Worm (Caenorhabditis elegans) whole organism, L2 larva: ENCODE data around the gene Y56A3A.2.

Experiments used
- F13H6.1 ChIP-seq: sonication (generic microtip); optimal IDR thresholded peaks from 2 replicates; lab custom pipeline; 2016; ENCODE audit warnings: missing genetic modification characterization, missing compliant biosample characterization
- Y55F3AM.14 ChIP-seq: fragments of 200-800 bp; sonication (Bioruptor generic); optimal IDR thresholded peaks from 2 replicates; lab custom pipeline; 2018; ENCODE audit warnings: mild to moderate bottlenecking, missing genetic modification characterization, missing compliant biosample characterization
- ZK546.5 ChIP-seq: sonication (generic microtip); optimal IDR thresholded peaks from 2 replicates; lab custom pipeline; 2017; ENCODE audit warnings: missing biosample characterization, missing genetic modification characterization
- ama-1 ChIP-seq: fragments of 150-350 bp; optimal IDR thresholded peaks from 2 replicates; lab custom pipeline; 2018; ENCODE audit warnings: inconsistent platforms
- ceh-16 ChIP-seq: fragments of 150-350 bp; optimal IDR thresholded peaks from 2 replicates; lab custom pipeline; 2014; ENCODE audit warnings: missing biosample characterization, missing genetic modification characterization
- ceh-82 ChIP-seq: fragments of 150-350 bp; optimal IDR thresholded peaks from 2 replicates; lab custom pipeline; 2014; ENCODE audit warnings: missing biosample characterization, missing genetic modification characterization
- crh-2 ChIP-seq: sonication (generic microtip); optimal IDR thresholded peaks from 2 replicates; lab custom pipeline; 2017; ENCODE audit warnings: missing biosample characterization, missing genetic modification characterization
- elt-1 ChIP-seq: fragments of 150-350 bp; optimal IDR thresholded peaks from 2 replicates; lab custom pipeline; 2014; ENCODE audit warnings: missing biosample characterization, missing genetic modification characterization
- elt-3 ChIP-seq: sonication (generic microtip); optimal IDR thresholded peaks from 2 replicates; lab custom pipeline; 2017; ENCODE audit warnings: missing biosample characterization, missing genetic modification characterization
- gmeb-1 ChIP-seq: fragments of 150-350 bp; optimal IDR thresholded peaks from 2 replicates; lab custom pipeline; 2014; ENCODE audit warnings: missing biosample characterization, missing genetic modification characterization
- lin-11 ChIP-seq: fragments of 150-350 bp; sonication (generic microtip); optimal IDR thresholded peaks from 2 replicates; lab custom pipeline; 2014; ENCODE audit warnings: missing biosample characterization, missing genetic modification characterization, inconsistent platforms, mixed read lengths
- lin-13 ChIP-seq: fragments of 150-350 bp; optimal IDR thresholded peaks from 2 replicates; lab custom pipeline; 2014; ENCODE audit warnings: missing biosample characterization, missing genetic modification reagents, missing genetic modification characterization
- lin-39 ChIP-seq: fragments of 150-350 bp; optimal IDR thresholded peaks from 2 replicates; lab custom pipeline; 2014; ENCODE audit warnings: missing biosample characterization, missing genetic modification reagents, missing genetic modification characterization
- lsy-2 ChIP-seq, 2 experiments: fragments of 150-350 bp in 1 of 2; sonication (generic microtip) in 1 of 2; optimal IDR thresholded peaks; 2 replicates each; lab custom pipeline; 2014 to 2017; ENCODE audit warnings: missing biosample characterization in 2 of 2, missing genetic modification characterization in 2 of 2
- mab-5 ChIP-seq: fragments of 150-350 bp; optimal IDR thresholded peaks from 2 replicates; lab custom pipeline; 2014; ENCODE audit warnings: missing biosample characterization, missing genetic modification characterization
- mbf-1 ChIP-seq: sonication (generic microtip); optimal IDR thresholded peaks from 2 replicates; lab custom pipeline; 2017; ENCODE audit warnings: missing biosample characterization, missing genetic modification characterization
- mdl-1 ChIP-seq, 2 experiments: fragments of 150-350 bp in 1 of 2; sonication (generic microtip) in 1 of 2; optimal IDR thresholded peaks; 2 replicates each; lab custom pipeline; 2017; ENCODE audit warnings: missing biosample characterization in 2 of 2, missing genetic modification characterization in 2 of 2
- nhr-10 ChIP-seq: sonication (generic microtip); optimal IDR thresholded peaks from 2 replicates; lab custom pipeline; 2017; ENCODE audit warnings: missing biosample characterization, missing genetic modification characterization
- nhr-11 ChIP-seq: fragments of 150-350 bp; optimal IDR thresholded peaks from 2 replicates; lab custom pipeline; 2014; ENCODE audit warnings: missing biosample characterization, missing genetic modification characterization
- nhr-12 ChIP-seq: fragments of 150-350 bp; optimal IDR thresholded peaks from 2 replicates; lab custom pipeline; 2014; ENCODE audit warnings: missing biosample characterization, missing genetic modification characterization
- nhr-129 ChIP-seq: fragments of 150-350 bp; optimal IDR thresholded peaks from 2 replicates; lab custom pipeline; 2014; ENCODE audit warnings: missing biosample characterization, missing genetic modification characterization
- nhr-21 ChIP-seq: fragments of 150-350 bp; optimal IDR thresholded peaks from 2 replicates; lab custom pipeline; 2014; ENCODE audit warnings: missing biosample characterization, missing genetic modification characterization
- nhr-237 ChIP-seq: fragments of 150-350 bp; optimal IDR thresholded peaks from 2 replicates; lab custom pipeline; 2014; ENCODE audit warnings: missing biosample characterization, missing genetic modification characterization
- nhr-25 ChIP-seq: fragments of 150-350 bp; sonication (generic microtip); optimal IDR thresholded peaks from 3 replicates; lab custom pipeline; 2014; ENCODE audit warnings: missing biosample characterization, missing genetic modification characterization
- nhr-6 ChIP-seq: fragments of 150-350 bp; optimal IDR thresholded peaks from 2 replicates; lab custom pipeline; 2014; ENCODE audit warnings: missing biosample characterization, missing genetic modification characterization
- nhr-77 ChIP-seq: fragments of 150-350 bp; optimal IDR thresholded peaks from 2 replicates; lab custom pipeline; 2014; ENCODE audit warnings: missing biosample characterization, missing genetic modification characterization
- peb-1 ChIP-seq: fragments of 150-350 bp; optimal IDR thresholded peaks from 2 replicates; lab custom pipeline; 2014; ENCODE audit warnings: missing biosample characterization, missing genetic modification characterization
- sem-4 ChIP-seq: fragments of 150-350 bp; optimal IDR thresholded peaks from 2 replicates; lab custom pipeline; 2014; ENCODE audit warnings: missing biosample characterization, missing genetic modification reagents, missing genetic modification characterization
- skn-1 ChIP-seq: sonication (generic microtip); optimal IDR thresholded peaks from 2 replicates; lab custom pipeline; 2017; ENCODE audit warnings: missing biosample characterization, missing genetic modification characterization
- sma-3 ChIP-seq: sonication (generic microtip); optimal IDR thresholded peaks from 2 replicates; lab custom pipeline; 2016; ENCODE audit warnings: missing genetic modification reagents, missing genetic modification characterization, missing compliant biosample characterization
- snpc-4 ChIP-seq: fragments of 150-350 bp; optimal IDR thresholded peaks from 2 replicates; lab custom pipeline; 2014; ENCODE audit warnings: missing biosample characterization, missing genetic modification characterization
- unc-39 ChIP-seq: fragments of 150-350 bp; optimal IDR thresholded peaks from 2 replicates; lab custom pipeline; 2014; ENCODE audit warnings: missing biosample characterization, missing genetic modification characterization
- unc-55 ChIP-seq: fragments of 150-350 bp; sonication (generic microtip); optimal IDR thresholded peaks from 3 replicates; lab custom pipeline; 2014; ENCODE audit warnings: missing biosample characterization, missing genetic modification reagents, missing genetic modification characterization
- ztf-11 ChIP-seq: sonication (generic microtip); optimal IDR thresholded peaks from 2 replicates; lab custom pipeline; 2017; ENCODE audit warnings: missing biosample characterization, missing genetic modification characterization
- ztf-4 ChIP-seq: fragments of 150-350 bp; optimal IDR thresholded peaks from 2 replicates; lab custom pipeline; 2014; ENCODE audit warnings: missing biosample characterization, missing genetic modification characterization

Y56A3A.2 gene

DNA sequence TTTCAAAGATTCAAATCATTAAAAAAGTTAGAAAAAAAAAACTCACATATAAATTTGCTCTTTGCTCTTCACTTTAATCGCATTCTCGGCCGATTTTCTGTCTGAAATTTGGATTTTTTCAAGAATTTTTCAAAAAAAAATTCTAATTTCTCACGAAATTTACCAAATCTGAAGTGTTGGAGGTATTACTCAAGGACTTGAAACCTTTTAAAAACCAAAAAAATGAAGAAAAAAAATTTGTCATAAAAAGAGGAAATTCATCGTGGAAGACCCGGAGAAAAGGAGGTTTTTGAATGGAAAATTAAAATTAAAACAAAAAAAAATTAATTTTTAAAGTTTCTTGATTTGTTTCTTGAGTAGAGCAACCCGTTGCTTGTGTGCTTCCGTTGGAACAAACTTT is at the start of gene Y56A3A.2:
Y56A3A.2 (minus strand) TSS at position 101 of the 400 bp plus-strand sequence.
- no peak for TF ChIP-seq sma-3 (GFP tag; lab: Kevin White, UChicago)
- TF ChIP-seq nhr-129 = no peak
- TF ChIP-seq crh-2 (tag; lab: Kevin White, UChicago) = no peak
- TF ChIP-seq ama-1 (lab: Kevin White, UChicago) = no peak
- no peak for TF ChIP-seq ZK546.5 (tag; lab: Kevin White, UChicago)
- TF ChIP-seq nhr-10 (tag; lab: Kevin White, UChicago) = no peak
- TF ChIP-seq lin-11 (tag; lab: Kevin White, UChicago) = no peak
- TF ChIP-seq elt-3 = no peak
- TF ChIP-seq ztf-4 (tag; lab: Kevin White, UChicago) = no peak
- TF ChIP-seq F13H6.1 = no peak
- no peak for TF ChIP-seq ceh-82 (tag; lab: Kevin White, UChicago)
- no peak for TF ChIP-seq nhr-237
- TF ChIP-seq unc-55 = no peak
- no peak for TF ChIP-seq lsy-2 (tag; optimal IDR thresholded peaks at IDR 0.05; lab: Kevin White, UChicago)
- TF ChIP-seq sem-4 = no peak
- TF ChIP-seq Y55F3AM.14 (GFP tag; lab: Kevin White, UChicago) = no peak
- TF ChIP-seq nhr-11 = no peak
- no peak for TF ChIP-seq nhr-77 (tag; lab: Kevin White, UChicago)
- no peak for TF ChIP-seq elt-1 (tag; lab: Kevin White, UChicago)
- TF ChIP-seq, all 48 proteins: peak for 0

DNA sequence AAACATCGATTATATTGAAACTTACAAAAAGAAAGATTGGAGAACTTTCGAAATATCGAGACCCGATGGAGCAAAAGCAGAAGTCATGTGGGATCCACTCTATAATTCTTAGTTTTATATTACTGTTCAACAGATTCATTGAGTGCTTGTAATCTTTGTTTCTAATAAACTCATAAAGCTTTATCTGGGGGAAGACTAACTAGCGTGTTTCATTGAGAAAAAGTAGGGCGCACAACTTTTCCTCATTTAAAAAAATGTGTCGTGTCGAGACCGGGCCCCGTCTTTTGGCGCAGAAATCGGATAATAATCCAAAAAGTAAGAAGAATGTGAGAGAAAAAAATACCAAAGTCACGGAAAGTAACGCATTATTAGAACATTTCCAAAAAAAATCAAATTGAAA is 47.7 kb upstream of the Y56A3A.2 start, which contains the start of gene faah-4:
faah-4 (minus strand) TSS at position 101 of the 400 bp plus-strand sequence.
- TF ChIP-seq Y55F3AM.14 (GFP tag; lab: Kevin White, UChicago) (no peak), nhr-21 (tag; lab: Kevin White, UChicago) (no peak), unc-55 (no peak), skn-1 (no peak), snpc-4 (tag; lab: Kevin White, UChicago) (no peak), nhr-11 (no peak), nhr-129 (no peak), peb-1 (tag; lab: Kevin White, UChicago) (no peak), lin-13 (GFP tag; lab: Kevin White, UChicago) (no peak), ceh-16 (tag; lab: Kevin White, UChicago) (no peak)

DNA sequence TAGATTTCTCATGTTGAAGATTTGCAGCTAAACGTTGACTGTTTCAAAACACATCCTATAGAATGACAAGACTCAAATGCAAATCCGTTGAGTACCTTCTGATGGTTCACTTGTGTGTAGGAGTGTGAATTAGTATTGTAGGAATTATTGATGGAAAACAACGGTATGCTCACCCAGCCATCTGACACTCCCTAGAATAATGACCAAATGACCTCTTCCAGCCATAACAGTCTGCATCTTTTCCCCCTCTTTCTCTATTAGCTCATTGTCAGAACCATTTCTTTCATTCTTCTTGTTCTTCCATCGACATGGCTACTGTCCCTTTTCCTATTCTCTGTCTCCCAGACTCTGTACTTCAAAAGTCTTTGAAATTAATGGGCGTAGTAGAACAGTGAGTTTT is 46.6 kb upstream of the Y56A3A.2 start, which contains the start of gene fbxb-24:
fbxb-24 (plus strand) TSS at position 301 of the 400 bp plus-strand sequence.
- TF ChIP-seq ceh-16 (tag; lab: Kevin White, UChicago) = no peak
- TF ChIP-seq sem-4 = no peak
- no peak for TF ChIP-seq gmeb-1 (tag; lab: Kevin White, UChicago)
- TF ChIP-seq nhr-77 (tag; lab: Kevin White, UChicago) = no peak
- no peak for TF ChIP-seq mdl-1 (tag; optimal IDR thresholded peaks at IDR 0.05; lab: Kevin White, UChicago)
- TF ChIP-seq ZK546.5 (tag; lab: Kevin White, UChicago) = no peak
- no peak for TF ChIP-seq unc-39
- TF ChIP-seq ztf-4 (tag; lab: Kevin White, UChicago) = no peak
- TF ChIP-seq lin-13 (GFP tag; lab: Kevin White, UChicago) = no peak
- TF ChIP-seq F13H6.1 = no peak
- TF ChIP-seq mbf-1 (tag; lab: Kevin White, UChicago) = no peak
- no peak for TF ChIP-seq nhr-12 (tag; lab: Kevin White, UChicago)
- TF ChIP-seq peb-1 (tag; lab: Kevin White, UChicago) = no peak
- TF ChIP-seq Y55F3AM.14 (GFP tag; lab: Kevin White, UChicago) = no peak
- TF ChIP-seq lin-39 = no peak
- no peak for TF ChIP-seq crh-2 (tag; lab: Kevin White, UChicago)
- no peak for TF ChIP-seq mab-5 (tag; lab: Kevin White, UChicago)
- no peak for TF ChIP-seq nhr-6 (tag; lab: Kevin White, UChicago)

DNA sequence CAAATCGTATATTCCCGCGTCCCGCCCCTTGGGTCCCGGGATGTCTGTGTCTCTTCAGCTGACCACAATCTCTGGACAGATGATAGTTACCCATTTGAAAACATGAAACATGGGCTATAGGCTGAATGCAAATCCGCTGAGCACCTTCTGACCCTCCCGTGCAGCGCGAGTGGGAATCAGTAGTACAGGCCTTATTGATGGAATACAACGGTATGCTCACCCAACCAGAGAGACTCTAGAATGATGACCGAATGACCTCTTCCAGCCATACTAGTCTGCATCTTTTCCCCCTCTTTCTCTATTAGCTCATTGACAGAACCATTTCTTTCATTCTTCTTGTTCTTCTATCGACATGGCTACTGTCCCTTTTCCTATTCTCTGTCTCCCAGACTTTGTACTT is 45.1 kb upstream of the Y56A3A.2 start, which contains the start of gene sdz-33:
sdz-33 (plus strand) TSS at position 301 of the 400 bp plus-strand sequence.
- TF ChIP-seq gmeb-1 (tag; lab: Kevin White, UChicago) = no peak
- no peak for TF ChIP-seq ZK546.5 (tag; lab: Kevin White, UChicago)
- no peak for TF ChIP-seq mdl-1 (tag; optimal IDR thresholded peaks at IDR 0.05; lab: Kevin White, UChicago)
- TF ChIP-seq sma-3 (GFP tag; lab: Kevin White, UChicago) = no peak
- TF ChIP-seq mab-5 (tag; lab: Kevin White, UChicago) = no peak
- TF ChIP-seq lin-39 = no peak
- TF ChIP-seq ztf-11 (tag; lab: Kevin White, UChicago) = no peak
- no peak for TF ChIP-seq nhr-25 (tag; lab: Kevin White, UChicago)
- TF ChIP-seq nhr-77 (tag; lab: Kevin White, UChicago) = no peak
- no peak for TF ChIP-seq mbf-1 (tag; lab: Kevin White, UChicago)
- no peak for TF ChIP-seq peb-1 (tag; lab: Kevin White, UChicago)
- TF ChIP-seq nhr-11 = no peak
- TF ChIP-seq, all 48 proteins: peak for 0
